Fruit fly (Drosophila melanogaster): ENCODE measurements around the gene CG33493.
A peak's percentile ranks its signal among the peaks of the same experiment; 100 is the strongest.

CG33493 gene

DNA sequence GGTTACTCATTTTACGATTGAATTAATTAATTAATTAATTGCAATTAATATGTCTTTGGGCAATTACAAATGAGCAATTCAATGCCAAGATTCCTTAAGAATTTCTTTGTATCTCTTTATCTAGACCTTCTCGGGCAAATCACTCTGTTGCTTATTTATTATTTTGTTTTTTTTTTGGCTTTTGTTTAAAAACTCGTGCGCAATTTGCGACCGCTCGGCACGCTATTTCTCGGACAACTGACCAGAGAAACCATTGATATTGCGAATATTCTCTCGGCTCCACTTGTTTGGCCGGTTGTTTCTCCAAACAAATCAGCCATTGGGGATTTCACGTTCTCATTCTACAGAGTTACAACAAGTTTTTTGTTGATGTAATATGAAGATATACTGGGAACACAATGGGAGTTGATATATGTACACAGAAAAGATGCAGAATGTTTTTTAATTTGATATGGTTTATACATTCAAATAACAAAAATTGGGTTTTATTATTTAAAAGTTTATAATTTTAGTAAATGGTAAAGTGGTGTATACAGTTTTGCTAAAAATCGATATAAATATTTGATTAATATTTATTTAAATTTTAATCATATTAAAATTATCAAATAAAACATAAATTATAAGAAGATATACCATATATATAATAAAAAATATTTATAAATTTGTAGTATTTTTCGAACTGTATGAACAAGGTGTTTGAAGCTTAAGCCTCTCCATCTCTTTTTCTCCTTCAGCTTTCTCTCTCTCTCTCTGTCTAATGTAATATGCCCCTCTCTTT lies 3.9 kb upstream of the CG33493 start, which contains the start of gene NijA (continued):
- TF ChIP-seq Rfx (GFP tag; IDR thresholded peaks at IDR 0.05) (0 out of 2 replicates have a peak, but pooled peaks have one; percentile 22), CG1792 (GFP tag; optimal IDR thresholded peaks at IDR 0.05) (no peak), CG12942 (GFP tag; optimal IDR thresholded peaks at IDR 0.05) (no peak), E2f1 (GFP tag; IDR thresholded peaks at IDR 0.05) (no peak), CG9437 (GFP tag; optimal IDR thresholded peaks at IDR 0.05) (no peak), Poxn (GFP tag; IDR thresholded peaks at IDR 0.05) (no peak), CG17359 (tag; optimal IDR thresholded peaks at IDR 0.05) (no peak), pnt (GFP tag; optimal IDR thresholded peaks at IDR 0.05) (no peak), Stat92E (GFP tag; optimal IDR thresholded peaks at IDR 0.05) (no peak), Adf1 (GFP tag; IDR thresholded peaks at IDR 0.05) (no peak), onecut (GFP tag; IDR thresholded peaks at IDR 0.05) (no peak), ind (GFP tag; optimal IDR thresholded peaks at IDR 0.05) (no peak), klu (GFP tag; IDR thresholded peaks at IDR 0.05) (no peak), CG17612 (GFP tag; IDR thresholded peaks at IDR 0.05) (no peak), otp (GFP tag; IDR thresholded peaks at IDR 0.05) (no peak), CG2875 (GFP tag; optimal IDR thresholded peaks at IDR 0.05) (no peak), nau (GFP tag; optimal IDR thresholded peaks at IDR 0.05) (no peak), disco-r (GFP tag; optimal IDR thresholded peaks at IDR 0.05) (no peak), CG10209 (GFP tag; optimal IDR thresholded peaks at IDR 0.05) (no peak), CG33213 (GFP tag; optimal IDR thresholded peaks at IDR 0.05) (no peak), CG12659 (GFP tag; optimal IDR thresholded peaks at IDR 0.05) (no peak), CG9797 (GFP tag; optimal IDR thresholded peaks at IDR 0.05) (no peak), CG12744 (GFP tag; optimal IDR thresholded peaks at IDR 0.05) (no peak), CG13287 (GFP tag; IDR thresholded peaks at IDR 0.05; ENCODE audit: partially characterized antibody) (no peak; the same call in 1 of the 2 replicates), NC2β (GFP tag; optimal IDR thresholded peaks at IDR 0.05) (no peak), CG2202 (tag; optimal IDR thresholded peaks at IDR 0.05) (no peak), Oli (tag; optimal IDR thresholded peaks at IDR 0.05) (no peak), CG9932 (GFP tag; IDR thresholded peaks at IDR 0.05) (peak; percentile 39; the same call in 1 of the 2 replicates), CG4328 (GFP tag; optimal IDR thresholded peaks at IDR 0.05) (no peak), eve (GFP tag; optimal IDR thresholded peaks at IDR 0.05) (no peak), CG31224 (GFP tag; IDR thresholded peaks at IDR 0.05) (no peak), CG18011 (GFP tag; optimal IDR thresholded peaks at IDR 0.05) (no peak), Dp (GFP tag; optimal IDR thresholded peaks at IDR 0.05) (no peak), Xbp1 (GFP tag; optimal IDR thresholded peaks at IDR 0.05) (no peak), CG14965 (GFP tag; optimal IDR thresholded peaks at IDR 0.05; ENCODE audit: borderline replicate concordance) (no peak), wor (GFP tag; IDR thresholded peaks at IDR 0.05) (no peak), Mes4 (GFP tag; optimal IDR thresholded peaks at IDR 0.05) (no peak), crp (GFP tag; optimal IDR thresholded peaks at IDR 0.05) (no peak), D (optimal IDR thresholded peaks at IDR 0.05) (no peak), D (GFP tag; optimal IDR thresholded peaks at IDR 0.05) (no peak), Hmr (GFP tag; optimal IDR thresholded peaks at IDR 0.05) (peak; percentile 46), H15 (GFP tag; IDR thresholded peaks at IDR 0.05) (no peak), Deaf1 (tag; optimal IDR thresholded peaks at IDR 0.05) (peak; percentile 31), Doc2 (GFP tag; IDR thresholded peaks at IDR 0.05) (no peak), CG18619 (GFP tag; optimal IDR thresholded peaks at IDR 0.05) (no peak), corto (GFP tag; optimal IDR thresholded peaks at IDR 0.05) (no peak), scrt (GFP tag; optimal IDR thresholded peaks at IDR 0.05) (no peak), CG17912 (GFP tag; optimal IDR thresholded peaks at IDR 0.05) (no peak), ab (GFP tag; optimal IDR thresholded peaks at IDR 0.05) (no peak), sens-2 (GFP tag; IDR thresholded peaks at IDR 0.05) (no peak)

All from whole organism, embryonic.